Fruit fly (Drosophila melanogaster): ENCODE measurements around the gene Nup160.

- no peak for TF ChIP-seq h (GFP tag; optimal IDR thresholded peaks at IDR 0.05)
- TF ChIP-seq fru (GFP tag; optimal IDR thresholded peaks at IDR 0.05), result no peak
- no peak for TF ChIP-seq HLH106 (tag; optimal IDR thresholded peaks at IDR 0.05)
- TF ChIP-seq Mio (GFP tag; optimal IDR thresholded peaks at IDR 0.05), result no peak
- TF ChIP-seq dmrt93B (GFP tag; optimal IDR thresholded peaks at IDR 0.05), result no peak
- TF ChIP-seq Abd-B (GFP tag; optimal IDR thresholded peaks at IDR 0.05), result no peak
- no peak for TF ChIP-seq psq (GFP tag; optimal IDR thresholded peaks at IDR 0.05)
- no peak for TF ChIP-seq usp (GFP tag; optimal IDR thresholded peaks at IDR 0.05)
Observed at dm6 chr2L:11170549-11170948, 47.0 kb downstream of the Nup160 start.
